Worm (Caenorhabditis elegans): Measurements from ENCODE around the gene C49F5.5.

DNA sequence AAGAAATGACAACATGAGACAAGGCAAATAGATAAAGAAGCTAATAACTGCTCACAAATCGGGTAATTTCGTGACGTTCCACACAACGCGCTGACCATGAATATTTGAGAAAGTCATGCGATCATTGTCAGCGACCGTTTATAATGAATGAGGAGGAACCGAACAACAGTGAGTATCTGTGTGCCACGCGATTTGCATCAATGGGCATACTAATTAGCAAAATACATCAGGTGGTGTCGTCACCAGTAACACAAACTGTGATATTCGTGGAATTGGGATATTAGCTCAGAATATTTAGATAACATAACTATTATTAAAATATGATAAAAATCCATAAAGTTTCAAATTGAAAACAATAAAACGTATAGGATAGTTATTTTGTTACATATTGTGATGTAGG is 48.7 kb downstream of the C49F5.5 start:
- TF ChIP-seq sdz-38 (tag; optimal IDR thresholded peaks at IDR 0.05) (no peak), him-1 (tag; optimal IDR thresholded peaks at IDR 0.05) (no peak), B0261.1 (tag; optimal IDR thresholded peaks at IDR 0.05) (no peak), egl-18 (GFP tag; IDR thresholded peaks at IDR 0.05) (no peak), ets-4 (GFP tag; optimal IDR thresholded peaks at IDR 0.05) (no peak), efl-1 (GFP tag; optimal IDR thresholded peaks at IDR 0.05) (no peak), madf-6 (GFP tag; IDR thresholded peaks at IDR 0.05) (no peak), egrh-3 (GFP tag; IDR thresholded peaks at IDR 0.05) (no peak), nfyb-1 (GFP tag; IDR thresholded peaks at IDR 0.05) (no peak)
